Fruit fly (Drosophila melanogaster) whole organism, embryonic: ENCODE results near the gene cbt.

Source experiments
- Atf-2 ChIP-seq: fragments of 200-800 bp; sonication (Bioruptor generic); optimal IDR thresholded peaks from 2 replicates; lab custom pipeline; 2016; ENCODE audit warnings: missing biosample characterization, missing genetic modification characterization
- BtbVII ChIP-seq: fragments of 200-800 bp; sonication (Bioruptor generic); optimal IDR thresholded peaks from 3 replicates; lab custom pipeline; 2017; ENCODE audit warnings: missing biosample characterization, mild to moderate bottlenecking, missing genetic modification characterization
- CG1024 ChIP-seq: fragments of 200-800 bp; sonication (Bioruptor generic); IDR thresholded peaks from 2 replicates; pipeline ENCODE4 v1.3.6; 2022; ENCODE audit warnings: missing biosample characterization, missing genetic modification characterization
- CG10543 ChIP-seq: fragments of 200-800 bp; sonication (Bioruptor generic); optimal IDR thresholded peaks from 3 replicates; lab custom pipeline; 2017; ENCODE audit warnings: missing biosample characterization, mild to moderate bottlenecking, missing genetic modification characterization, moderate library complexity
- CG11085 ChIP-seq: fragments of 200-800 bp; sonication (Bioruptor generic); IDR thresholded peaks from 2 replicates; pipeline ENCODE4 v1.3.6; 2022; ENCODE audit warnings: missing biosample characterization, missing genetic modification characterization
- CG11560 ChIP-seq: fragments of 200-800 bp; sonication (Bioruptor generic); IDR thresholded peaks from 3 replicates; pipeline ENCODE4 v1.3.6; 2022; ENCODE audit warnings: missing biosample characterization, missing genetic modification characterization
- CG14441 ChIP-seq: fragments of 200-800 bp; sonication (Bioruptor generic); IDR thresholded peaks from 2 replicates; pipeline ENCODE4 v1.3.6; 2022; ENCODE audit warnings: missing biosample characterization, missing genetic modification characterization
- CG15269 ChIP-seq: fragments of 200-800 bp; sonication (Bioruptor generic); optimal IDR thresholded peaks from 2 replicates; lab custom pipeline; 2018; ENCODE audit warnings: missing biosample characterization, mild to moderate bottlenecking, missing genetic modification characterization, moderate library complexity
- CG1832 ChIP-seq: fragments of 200-800 bp; sonication (Bioruptor generic); optimal IDR thresholded peaks from 2 replicates; lab custom pipeline; 2017; ENCODE audit warnings: missing biosample characterization, mild to moderate bottlenecking, missing genetic modification characterization, inconsistent platforms
- CG2120 ChIP-seq: fragments of 200-800 bp; sonication (Bioruptor generic); optimal IDR thresholded peaks from 3 replicates; lab custom pipeline; 2016; ENCODE audit warnings: missing biosample characterization, missing genetic modification characterization
- CG2889 ChIP-seq: fragments of 200-800 bp; sonication (Bioruptor generic); IDR thresholded peaks from 3 replicates; pipeline ENCODE4 v1.3.6; 2022; ENCODE audit warnings: missing biosample characterization, missing genetic modification characterization
- CG30403 ChIP-seq: fragments of 200-800 bp; sonication (Bioruptor generic); optimal IDR thresholded peaks from 3 replicates; lab custom pipeline; 2016; ENCODE audit warnings: missing biosample characterization, missing genetic modification characterization
- CG3163 ChIP-seq: fragments of 200-800 bp; sonication (Bioruptor generic); optimal IDR thresholded peaks from 3 replicates; lab custom pipeline; 2016; ENCODE audit warnings: missing biosample characterization, missing genetic modification characterization
- CG33213 ChIP-seq: fragments of 200-800 bp; sonication (Bioruptor generic); optimal IDR thresholded peaks from 3 replicates; lab custom pipeline; 2016; ENCODE audit warnings: missing biosample characterization, missing genetic modification characterization
- CG3726 ChIP-seq: fragments of 200-800 bp; sonication (Bioruptor generic); IDR thresholded peaks from 3 replicates; pipeline ENCODE4, ENCODE4 v1.3.6; 2022; ENCODE audit warnings: missing biosample characterization, missing genetic modification characterization
- CG43689 ChIP-seq: fragments of 200-800 bp; sonication (Bioruptor generic); IDR thresholded peaks from 2 replicates; pipeline ENCODE4 v1.3.6; 2022; ENCODE audit warnings: missing biosample characterization, missing genetic modification characterization
- CG8281 ChIP-seq: fragments of 200-800 bp; sonication (Bioruptor generic); optimal IDR thresholded peaks from 2 replicates; lab custom pipeline; 2018; ENCODE audit warnings: missing biosample characterization, mild to moderate bottlenecking, missing genetic modification characterization, moderate library complexity
- CG8765 ChIP-seq: fragments of 200-800 bp; sonication (Bioruptor generic); IDR thresholded peaks from 2 replicates; pipeline ENCODE4 v1.3.6; 2022; ENCODE audit warnings: missing biosample characterization, missing genetic modification characterization
- CG9727 ChIP-seq: fragments of 200-800 bp; sonication (Bioruptor generic); optimal IDR thresholded peaks from 3 replicates; lab custom pipeline; 2017; ENCODE audit warnings: missing biosample characterization, mild to moderate bottlenecking, missing genetic modification characterization
- D19B ChIP-seq: fragments of 200-800 bp; sonication (Bioruptor generic); optimal IDR thresholded peaks from 2 replicates; lab custom pipeline; 2017; ENCODE audit warnings: missing biosample characterization, mild to moderate bottlenecking, missing genetic modification characterization
- Dfd ChIP-seq, 2 experiments: fragments of >200 bp; optimal IDR thresholded peaks; 2 replicates each; lab custom pipeline; 2017; ENCODE audit warnings: missing biosample characterization in 2 of 2, missing genetic modification characterization in 2 of 2
- Dref ChIP-seq: fragments of 200-800 bp; sonication (Bioruptor generic); IDR thresholded peaks from 2 replicates; pipeline ENCODE4 v1.3.6; 2022; ENCODE audit warnings: missing biosample characterization, missing genetic modification characterization
- Gsc ChIP-seq: fragments of 200-800 bp; sonication (Bioruptor generic); IDR thresholded peaks from 2 replicates; pipeline ENCODE4 v1.3.6; 2022; ENCODE audit warnings: missing biosample characterization, missing genetic modification characterization
- HLH3B ChIP-seq: fragments of 200-800 bp; sonication (Bioruptor generic); IDR thresholded peaks from 2 replicates; pipeline ENCODE4 v1.3.6; 2022; ENCODE audit warnings: missing biosample characterization, missing genetic modification characterization
- HLH54F ChIP-seq: fragments of 200-800 bp; sonication (Bioruptor generic); optimal IDR thresholded peaks from 3 replicates; lab custom pipeline; 2016; ENCODE audit warnings: missing biosample characterization, missing genetic modification characterization
- HmgZ ChIP-seq: fragments of 200-800 bp; sonication (Bioruptor generic); optimal IDR thresholded peaks from 2 replicates; lab custom pipeline; 2018; ENCODE audit warnings: missing biosample characterization, mild to moderate bottlenecking, missing genetic modification characterization
- Hsf ChIP-seq: fragments of 200-800 bp; sonication (Bioruptor generic); optimal IDR thresholded peaks from 3 replicates; lab custom pipeline; 2016; ENCODE audit warnings: missing biosample characterization, missing genetic modification characterization
- Lim3 ChIP-seq: fragments of 200-800 bp; sonication (Bioruptor generic); IDR thresholded peaks from 2 replicates; pipeline ENCODE4 v1.3.6; 2022; ENCODE audit warnings: missing biosample characterization, missing genetic modification characterization
- Myb ChIP-seq: fragments of 200-800 bp; sonication (Bioruptor generic); optimal IDR thresholded peaks from 2 replicates; lab custom pipeline; 2016; ENCODE audit warnings: missing biosample characterization, missing genetic modification characterization
- Opbp ChIP-seq: fragments of 200-800 bp; sonication (Bioruptor generic); IDR thresholded peaks from 3 replicates; pipeline ENCODE4 v1.3.6; 2022; ENCODE audit warnings: missing biosample characterization, missing genetic modification characterization; ENCODE audit not compliant: partially characterized antibody
- Xrp1 ChIP-seq: fragments of 200-800 bp; sonication (Bioruptor generic); IDR thresholded peaks from 2 replicates; pipeline ENCODE4 v1.3.6; 2022; ENCODE audit warnings: missing biosample characterization, missing genetic modification characterization
- ab ChIP-seq: fragments of 200-800 bp; sonication (Bioruptor generic); optimal IDR thresholded peaks from 2 replicates; lab custom pipeline; 2016; ENCODE audit warnings: missing biosample characterization, missing genetic modification characterization
- ci ChIP-seq: fragments of 200-800 bp; sonication (Bioruptor generic); IDR thresholded peaks from 3 replicates; pipeline ENCODE4 v1.3.6; 2022; ENCODE audit warnings: missing biosample characterization, missing genetic modification characterization
- crp ChIP-seq, 2 experiments: fragments of 200-800 bp; sonication (Bioruptor generic); optimal IDR thresholded peaks; 2 replicates in 1 of 2; 3 replicates in 1 of 2; lab custom pipeline; 2017; ENCODE audit warnings: missing biosample characterization in 2 of 2, missing genetic modification characterization in 2 of 2, mild to moderate bottlenecking in 1 of 2, moderate library complexity in 1 of 2
- dati ChIP-seq: fragments of 200-800 bp; sonication (Bioruptor generic); IDR thresholded peaks from 2 replicates; pipeline ENCODE4 v1.3.6; 2022; ENCODE audit warnings: missing biosample characterization, missing genetic modification characterization
- gce ChIP-seq: fragments of 200-800 bp; sonication (Bioruptor generic); IDR thresholded peaks from 3 replicates; pipeline ENCODE4 v1.3.6; 2022; ENCODE audit warnings: missing biosample characterization, missing genetic modification characterization
- gcm2 ChIP-seq: fragments of 200-800 bp; sonication (Bioruptor generic); optimal IDR thresholded peaks from 2 replicates; lab custom pipeline; 2016; ENCODE audit warnings: missing biosample characterization, missing genetic modification characterization
- gsb ChIP-seq: fragments of 200-800 bp; sonication (Bioruptor generic); IDR thresholded peaks from 2 replicates; pipeline ENCODE4 v1.3.6; 2022; ENCODE audit warnings: missing biosample characterization, missing genetic modification characterization
- gsb-n ChIP-seq: fragments of 200-800 bp; sonication (Bioruptor generic); optimal IDR thresholded peaks from 3 replicates; lab custom pipeline; 2018; ENCODE audit warnings: missing biosample characterization, mild to moderate bottlenecking, missing genetic modification characterization
- hb ChIP-seq: fragments of 200-800 bp; sonication (Bioruptor generic); IDR thresholded peaks from 3 replicates; pipeline ENCODE4 v1.3.6; 2022; ENCODE audit warnings: missing biosample characterization, missing genetic modification characterization; ENCODE audit not compliant: partially characterized antibody
- hkb ChIP-seq, 2 experiments: fragments of 200-800 bp in 1 of 2; fragments of >200 bp in 1 of 2; sonication (Bioruptor generic) in 1 of 2; IDR thresholded peaks in 1 of 2; optimal IDR thresholded peaks in 1 of 2; 2 replicates each; pipeline versions ENCODE4 v1.3.6 to Lab custom; 2017 to 2022; ENCODE audit warnings: missing biosample characterization in 1 of 2, missing genetic modification characterization in 1 of 2
- insv ChIP-seq, 2 experiments: fragments of 200-800 bp; sonication (Bioruptor generic); optimal IDR thresholded peaks; 3 replicates each; lab custom pipeline; 2016 to 2018; ENCODE audit warnings: missing biosample characterization in 2 of 2, missing genetic modification characterization in 2 of 2
- jing ChIP-seq: fragments of 200-800 bp; sonication (Bioruptor generic); optimal IDR thresholded peaks from 2 replicates; lab custom pipeline; 2018; ENCODE audit warnings: missing biosample characterization, mild to moderate bottlenecking, missing genetic modification characterization
- lov ChIP-seq, 2 experiments: fragments of 200-800 bp in 1 of 2; fragments of >200 bp in 1 of 2; sonication (Bioruptor generic) in 1 of 2; IDR thresholded peaks in 1 of 2; optimal IDR thresholded peaks in 1 of 2; 2 replicates in 1 of 2; 3 replicates in 1 of 2; pipeline versions ENCODE4 v1.3.6 to Lab custom; 2017 to 2022; ENCODE audit warnings: missing biosample characterization in 1 of 2, missing genetic modification characterization in 1 of 2
- pan ChIP-seq, 4 experiments: fragments of >200 bp in 3 of 4; fragments of 200-800 bp in 1 of 4; sonication (Bioruptor generic) in 1 of 4; optimal IDR thresholded peaks in 3 of 4; IDR thresholded peaks in 1 of 4; 2 replicates each; pipeline versions ENCODE4 v1.3.6 to Lab custom; 2017 to 2022; ENCODE audit warnings: missing biosample characterization in 2 of 4, missing genetic modification characterization in 2 of 4, mixed read lengths in 1 of 4
- pum ChIP-seq: fragments of 200-800 bp; sonication (Bioruptor generic); optimal IDR thresholded peaks from 2 replicates; lab custom pipeline; 2016; ENCODE audit warnings: missing biosample characterization, missing genetic modification characterization
- rib ChIP-seq: fragments of 200-800 bp; sonication (Bioruptor generic); IDR thresholded peaks from 2 replicates; pipeline ENCODE4 v1.3.6; 2022; ENCODE audit warnings: missing biosample characterization, missing genetic modification characterization
- tio ChIP-seq: fragments of 200-800 bp; sonication (Bioruptor generic); optimal IDR thresholded peaks from 2 replicates; lab custom pipeline; 2017; ENCODE audit warnings: missing biosample characterization, missing genetic modification characterization, inconsistent platforms
- unc-4 ChIP-seq: fragments of 200-800 bp; sonication (Bioruptor generic); IDR thresholded peaks from 2 replicates; pipeline ENCODE4 v1.3.6; 2022; ENCODE audit warnings: missing biosample characterization, missing genetic modification characterization; ENCODE audit not compliant: partially characterized antibody

cbt gene

DNA sequence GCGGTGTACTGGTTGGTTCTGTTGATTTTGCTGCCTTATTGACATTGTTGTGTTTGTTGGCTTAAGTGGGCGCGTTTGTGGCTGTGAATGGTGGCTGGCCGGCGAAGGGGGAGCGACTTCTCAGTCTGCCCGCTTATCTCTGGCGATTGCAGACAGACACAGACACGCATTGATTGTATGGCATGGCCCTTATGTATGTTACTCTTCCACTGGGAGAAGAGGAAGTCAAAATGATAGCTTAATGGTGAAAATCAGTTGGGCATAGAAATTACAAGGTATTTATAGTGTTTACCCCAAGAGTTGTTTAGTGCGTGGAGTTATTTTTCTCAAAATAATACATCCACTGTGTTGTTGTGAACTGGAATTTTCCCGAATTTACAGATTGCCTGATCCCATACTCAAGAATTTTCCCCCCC is 6.3 kb upstream of the cbt start (continued):
- TF ChIP-seq CG10543 (GFP tag; lab: Kevin White, UChicago) = peak; percentile 99
- TF ChIP-seq Dref (GFP tag; lab: Robert Waterston, UW) = peak; percentile 27; the same call in 1 of the 2 replicates
- TF ChIP-seq Gsc = no peak
- TF ChIP-seq CG8281 (tag; lab: Kevin White, UChicago) = peak; percentile 72
- no peak for TF ChIP-seq hkb (optimal IDR thresholded peaks at IDR 0.05; lab: Kevin White, UChicago)
- TF ChIP-seq hkb (GFP tag; IDR thresholded peaks at IDR 0.05; lab: Robert Waterston, UW) = peak; percentile 94
- TF ChIP-seq jing (GFP tag; lab: Kevin White, UChicago) = peak; percentile 57
- peak; percentile 72 for TF ChIP-seq tio (GFP tag; lab: Kevin White, UChicago)
- TF ChIP-seq HLH54F (GFP tag; lab: Kevin White, UChicago) = peak; percentile 49
- TF ChIP-seq CG11085 (GFP tag; lab: Robert Waterston, UW) = 0 out of 2 replicates have a peak, but pooled peaks have one; percentile 37
- TF ChIP-seq gce = peak; percentile 95
- TF ChIP-seq CG14441 = peak; percentile 83
- peak; percentile 96 for TF ChIP-seq CG33213 (GFP tag; lab: Kevin White, UChicago)
- peak; percentile 90 for TF ChIP-seq rib (GFP tag; lab: Robert Waterston, UW)
- peak; percentile 84 for TF ChIP-seq Atf-2 (GFP tag; lab: Kevin White, UChicago)
- TF ChIP-seq Opbp (GFP tag; lab: Robert Waterston, UW) = no peak
- TF ChIP-seq BtbVII (GFP tag; lab: Kevin White, UChicago) = peak; percentile 91
- peak; percentile 48 for TF ChIP-seq CG1832 (GFP tag; lab: Kevin White, UChicago)
- TF ChIP-seq gsb-n = peak; percentile 86
- peak; percentile 72 for TF ChIP-seq Myb
- peak; percentile 95 for TF ChIP-seq HmgZ (tag; lab: Kevin White, UChicago)
- TF ChIP-seq lov (optimal IDR thresholded peaks at IDR 0.05; lab: Kevin White, UChicago) = no peak
- TF ChIP-seq lov (GFP tag; IDR thresholded peaks at IDR 0.05; lab: Robert Waterston, UW) = peak; percentile 87
- TF ChIP-seq CG15269 (tag; lab: Kevin White, UChicago) = peak; percentile 79
- TF ChIP-seq CG43689 = peak; percentile 80
- TF ChIP-seq gsb = peak; percentile 62
- TF ChIP-seq Dfd (GFP tag; optimal IDR thresholded peaks at IDR 0.05; lab: Kevin White, UChicago) = no peak
- peak; percentile 54 for TF ChIP-seq Hsf (GFP tag; lab: Kevin White, UChicago)
- TF ChIP-seq HLH3B (GFP tag; lab: Robert Waterston, UW) = peak; percentile 89
- TF ChIP-seq pum = peak; percentile 74
- peak in 1 of 2 experiments; percentile 45 for TF ChIP-seq crp (GFP tag; optimal IDR thresholded peaks at IDR 0.05; lab: Kevin White, UChicago)
- TF ChIP-seq CG8765 = no peak
- TF ChIP-seq CG3726 (GFP tag; lab: Robert Waterston, UW) = peak; percentile 78; the same call in 2 of the 3 replicates
- peak; percentile 28; the same call in 1 of the 2 replicates for TF ChIP-seq Lim3 (GFP tag; lab: Robert Waterston, UW)
- no peak for TF ChIP-seq pan (optimal IDR thresholded peaks at IDR 0.05; lab: Kevin White, UChicago)
- TF ChIP-seq pan (GFP tag; optimal IDR thresholded peaks at IDR 0.05 in 1 of 2, IDR thresholded peaks at IDR 0.05 in 1 of 2) = peak in 1 of 2 experiments; percentile 81
- TF ChIP-seq D19B (GFP tag; lab: Kevin White, UChicago) = peak; percentile 58
- 0 out of 3 replicates have a peak, but pooled peaks have one; percentile 67 for TF ChIP-seq CG2889 (GFP tag; lab: Robert Waterston, UW)
- peak; percentile 74 for TF ChIP-seq gcm2 (GFP tag; lab: Kevin White, UChicago)
- no peak for TF ChIP-seq unc-4 (GFP tag; lab: Robert Waterston, UW)
- TF ChIP-seq CG30403 (GFP tag; lab: Kevin White, UChicago) = peak; percentile 65
- 0 out of 3 replicates have a peak, but pooled peaks have one; percentile 22 for TF ChIP-seq CG11560 (tag; lab: Robert Waterston, UW)
- peak; percentile 49; the same call in 1 of the 2 replicates for TF ChIP-seq dati
- TF ChIP-seq hb (GFP tag; lab: Robert Waterston, UW) = no peak
- peak; percentile 96 for TF ChIP-seq ci
- peak; percentile 83 for TF ChIP-seq CG2120 (GFP tag; lab: Kevin White, UChicago)
- TF ChIP-seq CG9727 (GFP tag; lab: Kevin White, UChicago) = peak; percentile 91
- no peak for TF ChIP-seq ab (GFP tag; lab: Kevin White, UChicago)
- peak; percentile 87 for TF ChIP-seq CG3163 (GFP tag; lab: Kevin White, UChicago)
- TF ChIP-seq CG1024 (GFP tag; lab: Robert Waterston, UW) = peak; percentile 85
- peak; percentile 24 to 73 for TF ChIP-seq insv (GFP tag; optimal IDR thresholded peaks at IDR 0.05; lab: Kevin White, UChicago)
- TF ChIP-seq Xrp1 = peak; percentile 93
